Worm (Caenorhabditis elegans) whole organism, L2 larva: ENCODE measurements around the gene ugt-18.

Experiments
- C34F6.9 ChIP-seq: fragments of 150-350 bp; optimal IDR thresholded peaks from 2 replicates; lab custom pipeline; 2014; ENCODE audit warnings: missing biosample characterization, missing genetic modification characterization
- F13H6.1 ChIP-seq: sonication (generic microtip); optimal IDR thresholded peaks from 2 replicates; lab custom pipeline; 2016; ENCODE audit warnings: missing genetic modification characterization, missing compliant biosample characterization
- Y55F3AM.14 ChIP-seq: fragments of 200-800 bp; sonication (Bioruptor generic); optimal IDR thresholded peaks from 2 replicates; lab custom pipeline; 2018; ENCODE audit warnings: mild to moderate bottlenecking, missing genetic modification characterization, missing compliant biosample characterization
- ZK546.5 ChIP-seq: sonication (generic microtip); optimal IDR thresholded peaks from 2 replicates; lab custom pipeline; 2017; ENCODE audit warnings: missing biosample characterization, missing genetic modification characterization
- alr-1 ChIP-seq: fragments of 150-350 bp; optimal IDR thresholded peaks from 2 replicates; lab custom pipeline; 2014; ENCODE audit warnings: missing biosample characterization, missing genetic modification characterization
- aly-2 ChIP-seq: fragments of 150-350 bp; optimal IDR thresholded peaks from 2 replicates; lab custom pipeline; 2014; ENCODE audit warnings: missing biosample characterization, missing genetic modification characterization
- ama-1 ChIP-seq: fragments of 150-350 bp; optimal IDR thresholded peaks from 2 replicates; lab custom pipeline; 2018; ENCODE audit warnings: inconsistent platforms
- ceh-82 ChIP-seq: fragments of 150-350 bp; optimal IDR thresholded peaks from 2 replicates; lab custom pipeline; 2014; ENCODE audit warnings: missing biosample characterization, missing genetic modification characterization
- crh-2 ChIP-seq: sonication (generic microtip); optimal IDR thresholded peaks from 2 replicates; lab custom pipeline; 2017; ENCODE audit warnings: missing biosample characterization, missing genetic modification characterization
- egl-27 ChIP-seq: sonication (generic microtip); optimal IDR thresholded peaks from 3 replicates; lab custom pipeline; 2017; ENCODE audit warnings: missing biosample characterization, missing genetic modification reagents, missing genetic modification characterization
- elt-1 ChIP-seq: fragments of 150-350 bp; optimal IDR thresholded peaks from 2 replicates; lab custom pipeline; 2014; ENCODE audit warnings: missing biosample characterization, missing genetic modification characterization
- elt-3 ChIP-seq: sonication (generic microtip); optimal IDR thresholded peaks from 2 replicates; lab custom pipeline; 2017; ENCODE audit warnings: missing biosample characterization, missing genetic modification characterization
- fos-1 ChIP-seq: fragments of 150-350 bp; optimal IDR thresholded peaks from 2 replicates; lab custom pipeline; 2014; ENCODE audit warnings: missing biosample characterization, missing genetic modification characterization
- gmeb-1 ChIP-seq: fragments of 150-350 bp; optimal IDR thresholded peaks from 2 replicates; lab custom pipeline; 2014; ENCODE audit warnings: missing biosample characterization, missing genetic modification characterization
- lin-11 ChIP-seq: fragments of 150-350 bp; sonication (generic microtip); optimal IDR thresholded peaks from 2 replicates; lab custom pipeline; 2014; ENCODE audit warnings: missing biosample characterization, missing genetic modification characterization, inconsistent platforms, mixed read lengths
- lsy-2 ChIP-seq, 2 experiments: fragments of 150-350 bp in 1 of 2; sonication (generic microtip) in 1 of 2; optimal IDR thresholded peaks; 2 replicates each; lab custom pipeline; 2014 to 2017; ENCODE audit warnings: missing biosample characterization in 2 of 2, missing genetic modification characterization in 2 of 2
- mab-5 ChIP-seq: fragments of 150-350 bp; optimal IDR thresholded peaks from 2 replicates; lab custom pipeline; 2014; ENCODE audit warnings: missing biosample characterization, missing genetic modification characterization
- nhr-12 ChIP-seq: fragments of 150-350 bp; optimal IDR thresholded peaks from 2 replicates; lab custom pipeline; 2014; ENCODE audit warnings: missing biosample characterization, missing genetic modification characterization
- nhr-21 ChIP-seq: fragments of 150-350 bp; optimal IDR thresholded peaks from 2 replicates; lab custom pipeline; 2014; ENCODE audit warnings: missing biosample characterization, missing genetic modification characterization
- nhr-23 ChIP-seq: fragments of 150-350 bp; optimal IDR thresholded peaks from 2 replicates; lab custom pipeline; 2014; ENCODE audit warnings: missing biosample characterization, missing genetic modification reagents, missing genetic modification characterization
- nhr-237 ChIP-seq: fragments of 150-350 bp; optimal IDR thresholded peaks from 2 replicates; lab custom pipeline; 2014; ENCODE audit warnings: missing biosample characterization, missing genetic modification characterization
- nhr-25 ChIP-seq: fragments of 150-350 bp; sonication (generic microtip); optimal IDR thresholded peaks from 3 replicates; lab custom pipeline; 2014; ENCODE audit warnings: missing biosample characterization, missing genetic modification characterization
- nhr-6 ChIP-seq: fragments of 150-350 bp; optimal IDR thresholded peaks from 2 replicates; lab custom pipeline; 2014; ENCODE audit warnings: missing biosample characterization, missing genetic modification characterization
- sem-4 ChIP-seq: fragments of 150-350 bp; optimal IDR thresholded peaks from 2 replicates; lab custom pipeline; 2014; ENCODE audit warnings: missing biosample characterization, missing genetic modification reagents, missing genetic modification characterization
- skn-1 ChIP-seq: sonication (generic microtip); optimal IDR thresholded peaks from 2 replicates; lab custom pipeline; 2017; ENCODE audit warnings: missing biosample characterization, missing genetic modification characterization
- sma-3 ChIP-seq: sonication (generic microtip); optimal IDR thresholded peaks from 2 replicates; lab custom pipeline; 2016; ENCODE audit warnings: missing genetic modification reagents, missing genetic modification characterization, missing compliant biosample characterization
- sma-9 ChIP-seq, 2 experiments: fragments of 150-350 bp in 1 of 2; sonication (generic microtip) in 1 of 2; optimal IDR thresholded peaks; 2 replicates each; lab custom pipeline; 2014 to 2016; ENCODE audit warnings: missing genetic modification characterization in 2 of 2, mild to moderate bottlenecking in 1 of 2, missing biosample characterization in 1 of 2, missing compliant biosample characterization in 1 of 2, missing genetic modification reagents in 1 of 2, moderate library complexity in 1 of 2
- unc-39 ChIP-seq: fragments of 150-350 bp; optimal IDR thresholded peaks from 2 replicates; lab custom pipeline; 2014; ENCODE audit warnings: missing biosample characterization, missing genetic modification characterization
- unc-55 ChIP-seq: fragments of 150-350 bp; sonication (generic microtip); optimal IDR thresholded peaks from 3 replicates; lab custom pipeline; 2014; ENCODE audit warnings: missing biosample characterization, missing genetic modification reagents, missing genetic modification characterization
- unc-62 ChIP-seq: fragments of 150-350 bp; optimal IDR thresholded peaks from 2 replicates; lab custom pipeline; 2014; ENCODE audit warnings: missing biosample characterization, missing genetic modification reagents, missing genetic modification characterization
- zag-1 ChIP-seq: fragments of 150-350 bp; optimal IDR thresholded peaks from 2 replicates; lab custom pipeline; 2014; ENCODE audit warnings: missing biosample characterization, missing genetic modification characterization
- ztf-1 ChIP-seq: fragments of 200-800 bp; sonication (Bioruptor generic); conservative IDR thresholded peaks from 2 replicates; pipeline ENCODE4 v1.3.6; 2022; ENCODE audit warnings: missing genetic modification characterization, missing compliant biosample characterization
- ztf-11 ChIP-seq: sonication (generic microtip); optimal IDR thresholded peaks from 2 replicates; lab custom pipeline; 2017; ENCODE audit warnings: missing biosample characterization, missing genetic modification characterization
- ztf-4 ChIP-seq: fragments of 150-350 bp; optimal IDR thresholded peaks from 2 replicates; lab custom pipeline; 2014; ENCODE audit warnings: missing biosample characterization, missing genetic modification characterization

Gene ugt-18

DNA sequence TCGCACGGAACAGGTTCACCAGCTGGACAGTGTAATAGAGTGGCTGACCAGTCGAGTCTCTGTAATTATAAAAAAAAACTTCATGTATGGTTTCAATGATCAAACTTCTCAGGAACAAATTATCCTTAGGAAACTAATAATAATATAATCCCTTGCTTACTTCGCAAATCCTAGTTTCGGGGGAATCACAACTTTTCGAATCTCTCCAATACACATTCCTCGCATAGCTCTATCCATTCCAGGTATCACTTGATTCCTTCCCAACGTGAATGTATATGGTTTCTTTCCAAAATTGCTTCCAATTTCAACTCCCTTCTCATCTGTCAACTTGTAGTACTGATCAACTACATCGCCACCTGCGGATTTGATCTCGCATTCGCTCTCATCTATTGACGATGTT lies 33.7 kb upstream of the ugt-18 start:
- TF ChIP-seq zag-1 (tag; lab: Kevin White, UChicago), result no peak
- no peak for TF ChIP-seq mab-5 (tag; lab: Kevin White, UChicago)
- no peak for TF ChIP-seq unc-62 (GFP tag; lab: Kevin White, UChicago)
- TF ChIP-seq unc-39 (tag; lab: Kevin White, UChicago), result no peak

DNA sequence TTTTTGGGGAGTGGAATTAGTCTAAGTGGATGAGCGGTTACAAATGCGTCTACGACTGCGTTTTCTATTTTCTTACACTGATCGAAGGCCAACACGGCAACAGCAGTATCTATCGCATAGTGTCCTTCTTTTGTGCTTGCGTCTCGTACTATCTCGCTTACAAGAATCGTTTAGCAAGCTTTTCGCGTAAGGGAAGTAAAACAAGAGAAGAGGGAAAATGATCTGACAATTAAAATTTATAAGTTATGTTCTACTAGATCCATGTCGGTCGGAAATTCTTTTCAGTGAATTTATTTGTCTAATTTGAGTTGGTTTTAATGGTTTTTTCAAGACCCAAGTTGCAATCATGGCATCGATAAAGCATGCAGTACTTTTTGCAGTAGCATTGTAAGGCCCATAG lies 33.0 kb upstream of the ugt-18 start, which contains the start of gene fkb-4:
Gene fkb-4, minus strand, starts transcription at position 101 of the 400 bp plus-strand sequence.
- TF ChIP-seq unc-62 (GFP tag; lab: Kevin White, UChicago) (no peak), egl-27 (tag; lab: Kevin White, UChicago) (no peak), gmeb-1 (tag; lab: Kevin White, UChicago) (no peak), lsy-2 (tag; optimal IDR thresholded peaks at IDR 0.05; lab: Kevin White, UChicago) (no peak), ceh-82 (tag; lab: Kevin White, UChicago) (no peak), nhr-237 (no peak), ZK546.5 (tag; lab: Kevin White, UChicago) (no peak), elt-1 (tag; lab: Kevin White, UChicago) (no peak), nhr-12 (tag; lab: Kevin White, UChicago) (no peak), lin-11 (tag; lab: Kevin White, UChicago) (no peak), nhr-23 (tag; lab: Kevin White, UChicago) (no peak)
- TF ChIP-seq, all 48 proteins: peak for 0

- no peak for TF ChIP-seq nhr-23 (tag; lab: Kevin White, UChicago)
- no peak for TF ChIP-seq fos-1 (tag; lab: Kevin White, UChicago)
- TF ChIP-seq crh-2 (tag; lab: Kevin White, UChicago), result no peak
- no peak for TF ChIP-seq sem-4 (tag; lab: Kevin White, UChicago)
- no peak for TF ChIP-seq nhr-25 (tag; lab: Kevin White, UChicago)
- TF ChIP-seq mab-5 (tag; lab: Kevin White, UChicago), result no peak
- no peak for TF ChIP-seq unc-55
- no peak for TF ChIP-seq nhr-12 (tag; lab: Kevin White, UChicago)
- TF ChIP-seq ztf-11 (tag; lab: Kevin White, UChicago), result no peak
- no peak for TF ChIP-seq nhr-21 (tag; lab: Kevin White, UChicago)
- no peak for TF ChIP-seq ztf-4 (tag; lab: Kevin White, UChicago)
- TF ChIP-seq aly-2 (tag; lab: Kevin White, UChicago), result no peak
- TF ChIP-seq sma-3 (GFP tag; lab: Kevin White, UChicago), result no peak
- no peak for TF ChIP-seq F13H6.1 (tag; lab: Kevin White, UChicago)
Measured at ce11 chrV:12788451-12788850, 31.6 kb upstream of the ugt-18 start, which contains the start of gene srbc-44. Gene srbc-44, minus strand, starts transcription at chrV:12788551.

DNA sequence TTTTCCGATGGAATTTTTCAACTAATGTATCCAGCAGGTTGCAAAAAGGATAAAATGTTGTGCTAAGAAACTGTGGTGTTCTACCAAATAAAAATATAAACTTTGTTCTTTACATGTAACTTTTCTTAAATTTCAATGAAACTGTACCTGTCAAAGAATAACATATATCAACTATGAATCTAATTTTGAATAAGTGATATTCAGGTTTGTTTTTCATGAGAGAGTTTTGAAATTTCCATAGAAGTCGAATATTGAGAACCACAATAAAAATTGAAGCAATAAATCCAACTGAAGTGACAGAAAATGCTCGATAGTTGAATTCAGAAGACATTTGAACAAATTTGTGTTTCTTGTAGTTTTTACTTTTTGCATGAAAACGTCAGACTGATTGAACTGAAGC lies 29.9 kb upstream of the ugt-18 start, which contains the start of gene srbc-43:
Gene srbc-43, minus strand, starts transcription at position 331 of the 400 bp plus-strand sequence.
- TF ChIP-seq C34F6.9 (tag; lab: Kevin White, UChicago) (no peak), alr-1 (tag; lab: Kevin White, UChicago) (no peak), ama-1 (lab: Kevin White, UChicago) (no peak), ztf-4 (tag; lab: Kevin White, UChicago) (no peak), sem-4 (tag; lab: Kevin White, UChicago) (no peak), ztf-1 (no peak), elt-3 (tag; lab: Kevin White, UChicago) (no peak), egl-27 (tag; lab: Kevin White, UChicago) (no peak)
- TF ChIP-seq, all 48 proteins: peak for 0

ce11 chrV:12792752-12793151 lies 27.3 kb upstream of the ugt-18 start, which contains the start of gene ugt-5:
Gene ugt-5, minus strand, starts transcription at chrV:12792965.
- peak; percentile 8 for TF ChIP-seq fos-1 (tag; lab: Kevin White, UChicago)
- peak; percentile 78 for TF ChIP-seq skn-1
- TF ChIP-seq sma-9 (GFP tag; optimal IDR thresholded peaks at IDR 0.05; lab: Kevin White, UChicago), result no peak
- TF ChIP-seq sma-9 (tag; optimal IDR thresholded peaks at IDR 0.05; lab: Kevin White, UChicago), result no peak

DNA sequence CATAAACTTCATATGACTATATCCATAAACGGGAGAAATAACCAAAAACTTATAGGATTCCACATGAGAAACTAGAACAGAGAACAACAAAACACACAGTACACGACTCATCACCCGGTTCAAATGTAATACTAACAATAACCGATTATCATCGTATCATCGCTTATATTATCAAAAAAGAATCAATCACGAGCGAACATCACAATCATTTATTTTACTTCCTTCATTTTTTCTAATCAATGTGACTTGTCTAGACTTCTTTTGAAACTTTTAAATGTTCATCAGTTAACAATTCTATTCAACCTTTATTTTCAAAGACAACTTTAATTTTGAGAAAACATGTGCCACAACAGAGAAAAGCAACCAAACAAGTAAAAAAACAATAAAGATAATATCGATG lies 24.9 kb upstream of the ugt-18 start, which contains the start of gene ugt-4:
Gene ugt-4, minus strand, starts transcription at position 141 of the 400 bp plus-strand sequence.
- no peak for TF ChIP-seq nhr-6 (tag; lab: Kevin White, UChicago)
- TF ChIP-seq fos-1 (tag; lab: Kevin White, UChicago), result peak; percentile 12
- no peak for TF ChIP-seq Y55F3AM.14 (GFP tag; lab: Kevin White, UChicago)
- peak; percentile 3 for TF ChIP-seq sma-9 (GFP tag; optimal IDR thresholded peaks at IDR 0.05; lab: Kevin White, UChicago)
- TF ChIP-seq sma-9 (tag; optimal IDR thresholded peaks at IDR 0.05; lab: Kevin White, UChicago), result no peak
- TF ChIP-seq ztf-1, result no peak
